Fruit fly (Drosophila melanogaster) Kc167 (cell line): ENCODE measurements around the gene CG17325.

ENCODE experiments used
- Myc ChIP-seq: fragments of >200 bp; optimal IDR thresholded peaks from 2 replicates; lab custom pipeline; 2017; ENCODE audit warnings: missing external identifiers
- Sin3A ChIP-seq: fragments of >200 bp; optimal IDR thresholded peaks from 2 replicates; lab custom pipeline; 2018; ENCODE audit warnings: missing external identifiers
- h ChIP-seq: fragments of >200 bp; optimal IDR thresholded peaks from 3 replicates; lab custom pipeline; 2018; ENCODE audit warnings: missing external identifiers
- insv ChIP-seq: fragments of >200 bp; optimal IDR thresholded peaks from 3 replicates; lab custom pipeline; 2018; ENCODE audit warnings: missing external identifiers
- psq ChIP-seq: fragments of >200 bp; optimal IDR thresholded peaks from 2 replicates; lab custom pipeline; 2017; ENCODE audit warnings: missing external identifiers
- ttk ChIP-seq: sonication (Bioruptor generic); optimal IDR thresholded peaks from 2 replicates; lab custom pipeline; 2017; ENCODE audit warnings: missing external identifiers

The CG17325 gene

dm6 chr2L:18857635-18858059 lies 45.2 kb downstream of the CG17325 start:
- TF ChIP-seq Myc (lab: Kevin White, UChicago) (no peak), psq (lab: Kevin White, UChicago) (no peak), Sin3A (no peak), insv (lab: Kevin White, UChicago) (no peak), ttk (lab: Kevin White, UChicago) (no peak), h (lab: Kevin White, UChicago) (no peak)

- TF ChIP-seq insv (lab: Kevin White, UChicago) (no peak), h (lab: Kevin White, UChicago) (no peak), ttk (lab: Kevin White, UChicago) (no peak), psq (lab: Kevin White, UChicago) (no peak), Myc (lab: Kevin White, UChicago) (no peak), Sin3A (no peak)
Observed at dm6 chr2L:18858661-18859532, 46.4 kb downstream of the CG17325 start, which contains the start of the genes CG10602 and mRpL13. Gene CG10602, minus strand, starts transcription at chr2L:18859248. Gene mRpL13, minus strand, starts transcription at chr2L:18859248.

- TF ChIP-seq Myc (lab: Kevin White, UChicago): no peak
- no peak for TF ChIP-seq insv (lab: Kevin White, UChicago)
- TF ChIP-seq psq (lab: Kevin White, UChicago): no peak
- TF ChIP-seq h (lab: Kevin White, UChicago): no peak
- no peak for TF ChIP-seq ttk (lab: Kevin White, UChicago)
- no peak for TF ChIP-seq Sin3A
Observed at dm6 chr2L:18860920-18861319, 48.5 kb downstream of the CG17325 start.
